Fruit fly (Drosophila melanogaster): ENCODE results near the gene Ugt37D1.

DNA sequence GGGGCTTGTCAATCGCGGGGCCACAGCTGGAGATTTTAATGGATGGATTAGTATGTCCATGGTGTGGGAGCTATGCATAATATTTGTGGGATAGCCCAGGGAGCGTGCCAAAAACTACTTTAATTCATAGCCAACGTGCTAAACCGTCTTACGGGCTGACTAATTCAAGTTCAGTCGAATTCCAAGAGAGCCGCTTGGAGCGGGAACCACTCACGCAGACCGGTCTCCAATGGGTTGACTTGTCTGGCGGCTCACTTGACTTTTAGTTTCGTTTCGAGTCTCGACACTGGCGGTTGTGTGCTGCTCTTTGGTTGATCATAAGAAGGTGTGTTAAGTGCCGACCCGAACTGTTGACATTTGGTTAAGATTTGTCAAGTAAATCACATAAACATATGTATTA lies 44.8 kb upstream of the Ugt37D1 start, which contains the start of gene yellow-b:
- TF ChIP-seq Myc (optimal IDR thresholded peaks at IDR 0.05), result no peak
- no peak for TF ChIP-seq psq (optimal IDR thresholded peaks at IDR 0.05)
- no peak for TF ChIP-seq insv (optimal IDR thresholded peaks at IDR 0.05)
- TF ChIP-seq h (optimal IDR thresholded peaks at IDR 0.05), result no peak

All from Kc167 (cell line).